Worm (Caenorhabditis elegans): ENCODE results near the gene C44B9.2.

- TF ChIP-seq aly-2 (tag; optimal IDR thresholded peaks at IDR 0.05) (no peak), ceh-16 (tag; optimal IDR thresholded peaks at IDR 0.05) (no peak), ama-1 (optimal IDR thresholded peaks at IDR 0.05) (no peak), skn-1 (tag; optimal IDR thresholded peaks at IDR 0.05) (no peak), elt-1 (tag; optimal IDR thresholded peaks at IDR 0.05) (no peak), nhr-10 (tag; optimal IDR thresholded peaks at IDR 0.05) (no peak)
Observed at ce11 chrIII:10908543-10908942, 33.3 kb downstream of the C44B9.2 start.

All from whole organism, L2 larva.